Fruit fly (Drosophila melanogaster): ENCODE data around the gene hdly.

- peak; percentile 98 for TF ChIP-seq CG1621 (tag; optimal IDR thresholded peaks at IDR 0.05)
- peak; percentile 99 for TF ChIP-seq CG9139 (GFP tag; optimal IDR thresholded peaks at IDR 0.05)
- peak; percentile 92 for TF ChIP-seq Eip75B (GFP tag; optimal IDR thresholded peaks at IDR 0.05)
- TF ChIP-seq CG6854 (GFP tag; optimal IDR thresholded peaks at IDR 0.05), result peak; percentile 99
- peak; percentile 94 for TF ChIP-seq Sox102F (GFP tag; optimal IDR thresholded peaks at IDR 0.05)
- peak; percentile 42 for TF ChIP-seq Ets21C (GFP tag; optimal IDR thresholded peaks at IDR 0.05)
- TF ChIP-seq Blimp-1 (GFP tag; optimal IDR thresholded peaks at IDR 0.05), result peak; percentile 88
- peak; percentile 80 for TF ChIP-seq Smox (GFP tag; optimal IDR thresholded peaks at IDR 0.05)
- TF ChIP-seq pdm3 (GFP tag; optimal IDR thresholded peaks at IDR 0.05), result peak; percentile 93
- peak; percentile 87; the same call in 1 of the 2 replicates for TF ChIP-seq CG11294 (GFP tag; IDR thresholded peaks at IDR 0.05)
- TF ChIP-seq esn (GFP tag; optimal IDR thresholded peaks at IDR 0.05), result peak; percentile 84
Observed at dm6 chr3R:20914103-20914502, at the start of gene hdly.
